Worm (Caenorhabditis elegans) whole organism, L4 larva: Measurements from ENCODE around the gene ani-2.

ENCODE experiments used
- F26F4.8 ChIP-seq: fragments of 200-800 bp; sonication (Bioruptor generic); conservative IDR thresholded peaks from 2 replicates; pipeline ENCODE4 v1.3.6; 2022; ENCODE audit warnings: missing genetic modification characterization, missing compliant biosample characterization
- F44E2.7 ChIP-seq: fragments of 200-800 bp; sonication (Bioruptor generic); IDR thresholded peaks from 2 replicates; pipeline ENCODE4 v2.1.2; 2022; ENCODE audit warnings: missing genetic modification characterization, missing compliant biosample characterization
- T26A8.4 ChIP-seq: fragments of 200-800 bp; sonication (Bioruptor generic); IDR thresholded peaks from 2 replicates; pipeline ENCODE4 v1.3.6; 2022; ENCODE audit warnings: missing genetic modification characterization, missing compliant biosample characterization
- Y105C5A.15 ChIP-seq: fragments of 200-800 bp; sonication (Bioruptor generic); IDR thresholded peaks from 2 replicates; pipeline ENCODE4 v1.3.6; 2022; ENCODE audit warnings: missing genetic modification characterization, missing compliant biosample characterization
- Y48G9A.11 ChIP-seq: fragments of 200-800 bp; sonication (Bioruptor generic); IDR thresholded peaks from 2 replicates; pipeline ENCODE4 v1.3.6; 2022; ENCODE audit warnings: missing genetic modification reagents, missing genetic modification characterization, missing compliant biosample characterization
- Y5F2A.4 ChIP-seq: fragments of 200-800 bp; sonication (Bioruptor generic); optimal IDR thresholded peaks from 2 replicates; lab custom pipeline; 2018; ENCODE audit warnings: mild to moderate bottlenecking, missing genetic modification characterization, missing compliant biosample characterization
- Y75B8A.6 ChIP-seq: fragments of 200-800 bp; sonication (Bioruptor generic); IDR thresholded peaks from 2 replicates; pipeline ENCODE4 v1.3.6; 2022; ENCODE audit warnings: missing genetic modification reagents, missing genetic modification characterization, missing compliant biosample characterization
- ZK546.5 ChIP-seq, 2 experiments: sonication (generic microtip); optimal IDR thresholded peaks; 2 replicates each; lab custom pipeline; 2017; ENCODE audit warnings: missing biosample characterization in 2 of 2, missing genetic modification characterization in 2 of 2
- aha-1 ChIP-seq: fragments of 150-350 bp; peaks from one replicate; lab custom pipeline; 2014; ENCODE audit warnings: missing biosample characterization, missing genetic modification characterization
- aly-2 ChIP-seq: sonication (generic microtip); optimal IDR thresholded peaks from 2 replicates; lab custom pipeline; 2018; ENCODE audit warnings: missing biosample characterization, missing genetic modification characterization
- ama-1 ChIP-seq: fragments of 150-350 bp; optimal IDR thresholded peaks from 2 replicates; lab custom pipeline; 2014; ENCODE audit warnings: inconsistent platforms, mixed read lengths
- arid-1 ChIP-seq: fragments of 200-800 bp; sonication (Bioruptor generic); conservative IDR thresholded peaks from 2 replicates; pipeline ENCODE4 v1.3.6; 2022; ENCODE audit warnings: missing genetic modification reagents, missing genetic modification characterization, missing compliant biosample characterization
- attf-4 ChIP-seq: sonication (generic microtip); optimal IDR thresholded peaks from 3 replicates; lab custom pipeline; 2017; ENCODE audit warnings: missing biosample characterization, missing genetic modification characterization
- daf-16 ChIP-seq, 3 experiments: sonication (generic microtip); optimal IDR thresholded peaks; 2 replicates each; lab custom pipeline; 2016 to 2017; ENCODE audit warnings: missing genetic modification characterization in 3 of 3, missing genetic modification reagents in 3 of 3, mild to moderate bottlenecking in 2 of 3, missing compliant biosample characterization in 2 of 3, missing biosample characterization in 1 of 3, moderate library complexity in 1 of 3
- daf-19 ChIP-seq: fragments of 200-800 bp; sonication (Bioruptor generic); conservative IDR thresholded peaks from 2 replicates; pipeline ENCODE4 v1.3.6; 2022; ENCODE audit warnings: missing genetic modification characterization, missing compliant biosample characterization
- dmd-6 ChIP-seq: fragments of 200-800 bp; sonication (Bioruptor generic); IDR thresholded peaks from 2 replicates; pipeline ENCODE4 v1.3.6; 2022; ENCODE audit warnings: missing genetic modification reagents, missing genetic modification characterization, missing compliant biosample characterization
- dmd-9 ChIP-seq: fragments of 200-800 bp; sonication (Bioruptor generic); IDR thresholded peaks from 2 replicates; pipeline ENCODE4 v1.3.6; 2022; ENCODE audit warnings: missing genetic modification reagents, missing genetic modification characterization, missing compliant biosample characterization
- dpl-1 ChIP-seq: fragments of 150-350 bp; optimal IDR thresholded peaks from 2 replicates; lab custom pipeline; 2014; ENCODE audit warnings: missing biosample characterization, missing genetic modification reagents, missing genetic modification characterization
- dve-1 ChIP-seq: sonication (generic microtip); optimal IDR thresholded peaks from 2 replicates; lab custom pipeline; 2017; ENCODE audit warnings: antibody characterized with exemption, mild to moderate bottlenecking, missing genetic modification characterization, missing compliant biosample characterization; ENCODE audit not compliant: insufficient read depth
- egl-43 ChIP-seq: fragments of 200-800 bp; sonication (Bioruptor generic); IDR thresholded peaks from 2 replicates; pipeline ENCODE4 v1.3.6; 2022; ENCODE audit warnings: missing genetic modification reagents, missing genetic modification characterization, missing compliant biosample characterization
- fos-1 ChIP-seq: fragments of 150-350 bp; optimal IDR thresholded peaks from 2 replicates; lab custom pipeline; 2014; ENCODE audit warnings: missing biosample characterization, missing genetic modification characterization
- hif-1 ChIP-seq, 2 experiments: sonication (generic microtip); optimal IDR thresholded peaks; 2 replicates each; lab custom pipeline; 2016 to 2017; ENCODE audit warnings: missing compliant biosample characterization in 2 of 2, missing genetic modification characterization in 2 of 2, missing genetic modification reagents in 2 of 2, missing genotype in 2 of 2, mild to moderate bottlenecking in 1 of 2
- hmg-1.1 ChIP-seq: fragments of 200-800 bp; sonication (Bioruptor generic); IDR thresholded peaks from 2 replicates; pipeline ENCODE4 v1.3.6; 2022; ENCODE audit warnings: missing genetic modification reagents, missing genetic modification characterization, missing compliant biosample characterization
- jun-1 ChIP-seq: fragments of 150-350 bp; optimal IDR thresholded peaks from 2 replicates; lab custom pipeline; 2014; ENCODE audit warnings: missing biosample characterization, missing genetic modification reagents, missing genetic modification characterization
- lim-7 ChIP-seq: fragments of 200-800 bp; sonication (Bioruptor generic); IDR thresholded peaks from 2 replicates; pipeline ENCODE4 v1.3.6; 2022; ENCODE audit warnings: missing genetic modification characterization, missing compliant biosample characterization
- lin-1 ChIP-seq: fragments of 200-800 bp; sonication (Bioruptor generic); IDR thresholded peaks from 2 replicates; pipeline ENCODE4 v1.3.6; 2022; ENCODE audit warnings: missing genetic modification reagents, missing genetic modification characterization, missing compliant biosample characterization
- lin-13 ChIP-seq: fragments of 150-350 bp; optimal IDR thresholded peaks from 2 replicates; lab custom pipeline; 2014; ENCODE audit warnings: missing biosample characterization, missing genetic modification reagents, missing genetic modification characterization
- lin-38 ChIP-seq: fragments of 200-800 bp; sonication (Bioruptor generic); IDR thresholded peaks from 2 replicates; pipeline ENCODE4 v1.3.6; 2022; ENCODE audit warnings: missing genetic modification reagents, missing genetic modification characterization, missing compliant biosample characterization
- lsy-2 ChIP-seq, 2 experiments: fragments of 150-350 bp in 1 of 2; sonication (generic microtip) in 1 of 2; optimal IDR thresholded peaks; 2 replicates each; lab custom pipeline; 2014 to 2017; ENCODE audit warnings: missing biosample characterization in 2 of 2, missing genetic modification characterization in 2 of 2
- madf-9 ChIP-seq: fragments of 200-800 bp; sonication (Bioruptor generic); conservative IDR thresholded peaks from 2 replicates; pipeline ENCODE4 v1.3.6; 2022; ENCODE audit warnings: missing genetic modification reagents, missing genetic modification characterization, missing compliant biosample characterization
- mdt-29 ChIP-seq: fragments of 200-800 bp; sonication (Bioruptor generic); IDR thresholded peaks from 2 replicates; pipeline ENCODE4 v1.3.6; 2022; ENCODE audit warnings: missing genetic modification reagents, missing genetic modification characterization, missing compliant biosample characterization
- mep-1 ChIP-seq: fragments of 150-350 bp; sonication (generic microtip); optimal IDR thresholded peaks from 3 replicates; lab custom pipeline; 2014; ENCODE audit warnings: missing biosample characterization, missing genetic modification characterization
- mes-2 ChIP-seq: sonication (generic microtip); optimal IDR thresholded peaks from 2 replicates; lab custom pipeline; 2016; ENCODE audit warnings: missing genotype, mild to moderate bottlenecking, missing genetic modification characterization, missing compliant biosample characterization; ENCODE audit not compliant: poor library complexity, severe bottlenecking
- nhr-25 ChIP-seq: sonication (generic microtip); optimal IDR thresholded peaks from 2 replicates; lab custom pipeline; 2017; ENCODE audit warnings: missing genetic modification characterization, mild to moderate bottlenecking, missing compliant biosample characterization, antibody characterized with exemption, moderate library complexity, borderline replicate concordance; ENCODE audit not compliant: insufficient read depth
- nhr-28 ChIP-seq: fragments of 150-350 bp; optimal IDR thresholded peaks from 2 replicates; lab custom pipeline; 2014; ENCODE audit warnings: missing biosample characterization, missing genetic modification characterization
- nhr-42 ChIP-seq: fragments of 200-800 bp; sonication (Bioruptor generic); IDR thresholded peaks from 2 replicates; pipeline ENCODE4 v1.3.6; 2022; ENCODE audit warnings: missing genetic modification characterization, missing compliant biosample characterization
- nhr-48 ChIP-seq: sonication (generic microtip); optimal IDR thresholded peaks from 2 replicates; lab custom pipeline; 2016; ENCODE audit warnings: mild to moderate bottlenecking, missing genetic modification characterization, missing compliant biosample characterization
- nhr-6 ChIP-seq: fragments of 150-350 bp; optimal IDR thresholded peaks from 2 replicates; lab custom pipeline; 2014; ENCODE audit warnings: missing biosample characterization, missing genetic modification characterization
- nhr-77 ChIP-seq: fragments of 150-350 bp; optimal IDR thresholded peaks from 2 replicates; lab custom pipeline; 2014; ENCODE audit warnings: missing biosample characterization, missing genetic modification characterization
- php-3 ChIP-seq: fragments of 200-800 bp; sonication (Bioruptor generic); IDR thresholded peaks from 2 replicates; pipeline ENCODE4 v1.3.6; 2022; ENCODE audit warnings: missing genetic modification reagents, missing genetic modification characterization, missing compliant biosample characterization
- saeg-2 ChIP-seq: fragments of 200-800 bp; sonication (Bioruptor generic); IDR thresholded peaks from 2 replicates; pipeline ENCODE4 v1.3.6; 2022; ENCODE audit warnings: missing genetic modification reagents, missing genetic modification characterization, missing compliant biosample characterization
- sdz-12 ChIP-seq: fragments of 200-800 bp; sonication (Bioruptor generic); optimal IDR thresholded peaks from 2 replicates; lab custom pipeline; 2018; ENCODE audit warnings: mild to moderate bottlenecking, missing genetic modification characterization, missing compliant biosample characterization
- set-16 ChIP-seq: fragments of 200-800 bp; sonication (Bioruptor generic); IDR thresholded peaks from 2 replicates; pipeline ENCODE4 v1.3.6; 2022; ENCODE audit warnings: missing genetic modification reagents, missing genetic modification characterization, missing compliant biosample characterization
- skn-1 ChIP-seq: fragments of 150-350 bp; optimal IDR thresholded peaks from 2 replicates; lab custom pipeline; 2014; ENCODE audit warnings: missing biosample characterization, missing genetic modification characterization
- spr-3 ChIP-seq: fragments of 200-800 bp; sonication (Bioruptor generic); optimal IDR thresholded peaks from 2 replicates; lab custom pipeline; 2018; ENCODE audit warnings: mild to moderate bottlenecking, missing genetic modification characterization, missing compliant biosample characterization
- tag-97 ChIP-seq: fragments of 200-800 bp; sonication (Bioruptor generic); IDR thresholded peaks from 2 replicates; pipeline ENCODE4 v1.3.6; 2022; ENCODE audit warnings: missing genetic modification characterization, missing compliant biosample characterization
- vab-7 ChIP-seq: fragments of 200-800 bp; sonication (Bioruptor generic); IDR thresholded peaks from 2 replicates; pipeline ENCODE4 v1.3.6; 2022; ENCODE audit warnings: missing genetic modification reagents, missing genetic modification characterization, missing compliant biosample characterization
- zfp-2 ChIP-seq: sonication (generic microtip); optimal IDR thresholded peaks from 2 replicates; lab custom pipeline; 2016; ENCODE audit warnings: mild to moderate bottlenecking, missing genetic modification characterization, missing compliant biosample characterization
- zfp-3 ChIP-seq: fragments of 200-800 bp; sonication (Bioruptor generic); conservative IDR thresholded peaks from 2 replicates; pipeline ENCODE4 v1.3.6; 2022; ENCODE audit warnings: missing genetic modification reagents, missing genetic modification characterization, missing compliant biosample characterization
- zip-11 ChIP-seq: fragments of 200-800 bp; sonication (Bioruptor generic); IDR thresholded peaks from 2 replicates; pipeline ENCODE4 v1.3.6; 2022; ENCODE audit warnings: missing genetic modification characterization, missing compliant biosample characterization
- zip-2 ChIP-seq: fragments of 150-350 bp; optimal IDR thresholded peaks from 2 replicates; lab custom pipeline; 2014; ENCODE audit warnings: missing biosample characterization, missing genetic modification characterization
- ztf-7 ChIP-seq: fragments of 150-350 bp; optimal IDR thresholded peaks from 2 replicates; lab custom pipeline; 2014; ENCODE audit warnings: missing biosample characterization, missing genetic modification characterization

ani-2 gene

DNA sequence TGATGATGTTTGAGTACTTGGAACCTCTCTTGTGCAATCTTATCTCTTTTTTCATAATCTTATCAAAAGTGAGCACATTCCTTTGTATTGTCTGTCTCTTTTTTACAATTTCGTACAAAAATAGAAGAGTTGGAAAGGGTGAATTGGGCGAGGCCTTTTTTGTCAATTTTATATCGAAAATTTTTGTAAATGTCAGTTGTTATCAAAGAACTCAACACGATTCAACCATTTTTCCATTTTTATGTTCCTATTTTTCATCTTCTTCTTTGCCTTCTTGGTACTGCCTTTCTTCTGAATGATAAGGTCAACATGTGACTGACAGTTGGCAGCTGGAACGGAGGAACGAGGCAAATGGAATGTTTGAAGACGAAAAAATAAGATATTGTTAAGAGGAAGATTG, 48.6 kb upstream of the ani-2 start (continued):
- TF ChIP-seq nhr-42 (no peak), nhr-28 (tag; lab: Kevin White, UChicago) (peak; percentile 77), saeg-2 (0 out of 2 replicates have a peak, but pooled peaks have one; percentile 15), lim-7 (GFP tag; lab: Robert Waterston, UW) (no peak), zfp-2 (tag; lab: Kevin White, UChicago) (no peak), nhr-25 (tag; lab: Kevin White, UChicago) (no peak), Y48G9A.11 (no peak), daf-19 (GFP tag; lab: Robert Waterston, UW) (no peak), sdz-12 (no peak), T26A8.4 (no peak), Y5F2A.4 (no peak), lin-13 (GFP tag; lab: Kevin White, UChicago) (no peak), F44E2.7 (GFP tag; lab: Robert Waterston, UW) (no peak), mep-1 (tag; lab: Kevin White, UChicago) (peak; percentile 17), dmd-9 (GFP tag; lab: Robert Waterston, UW) (no peak), dve-1 (tag; lab: Kevin White, UChicago) (peak; percentile 89), attf-4 (tag; lab: Kevin White, UChicago) (no peak), php-3 (GFP tag; lab: Robert Waterston, UW) (peak; percentile 87), ztf-7 (no peak), madf-9 (GFP tag; lab: Robert Waterston, UW) (no peak), zip-11 (GFP tag; lab: Robert Waterston, UW) (no peak), lsy-2 (tag; optimal IDR thresholded peaks at IDR 0.05; lab: Kevin White, UChicago) (no peak), arid-1 (GFP tag; lab: Robert Waterston, UW) (no peak), F26F4.8 (GFP tag; lab: Robert Waterston, UW) (no peak), egl-43 (no peak), nhr-6 (tag; lab: Kevin White, UChicago) (peak; percentile 32), mdt-29 (GFP tag; lab: Robert Waterston, UW) (no peak), dmd-6 (peak; percentile 85), daf-16 (GFP tag; optimal IDR thresholded peaks at IDR 0.05; lab: Kevin White, UChicago) (peak in 1 of 2 experiments; percentile 32), daf-16 (tag; optimal IDR thresholded peaks at IDR 0.05; lab: Kevin White, UChicago) (peak; percentile 78), spr-3 (GFP tag; lab: Kevin White, UChicago) (no peak), ZK546.5 (tag; optimal IDR thresholded peaks at IDR 0.05; lab: Kevin White, UChicago) (no peak), zfp-3 (GFP tag; lab: Robert Waterston, UW) (no peak), tag-97 (GFP tag; lab: Robert Waterston, UW) (no peak), lin-38 (GFP tag; lab: Robert Waterston, UW) (no peak), ama-1 (no peak), dpl-1 (no peak), vab-7 (GFP tag; lab: Robert Waterston, UW) (no peak), hmg-1.1 (no peak), Y105C5A.15 (no peak), mes-2 (tag; lab: Kevin White, UChicago) (no peak), lin-1 (GFP tag; lab: Robert Waterston, UW) (no peak), zip-2 (tag; lab: Kevin White, UChicago) (peak; percentile 22), nhr-77 (tag; lab: Kevin White, UChicago) (peak; percentile 85), aha-1 (tag; lab: Kevin White, UChicago) (no peak), nhr-48 (tag; lab: Kevin White, UChicago) (peak; percentile 48), hif-1 (tag; optimal IDR thresholded peaks at IDR 0.05; lab: Kevin White, UChicago) (no peak), Y75B8A.6 (GFP tag; lab: Robert Waterston, UW) (no peak), fos-1 (tag; lab: Kevin White, UChicago) (no peak), jun-1 (tag; lab: Kevin White, UChicago) (no peak), aly-2 (tag; lab: Kevin White, UChicago) (no peak), skn-1 (no peak), set-16 (GFP tag; lab: Robert Waterston, UW) (no peak)
